Worm (Caenorhabditis elegans) whole organism, late embryonic: ENCODE data around the gene W01B6.4.
A peak's percentile ranks its signal among the peaks of the same experiment; 100 is the strongest.

Experiments used
- C08G9.2 ChIP-seq: sonication (generic microtip); optimal IDR thresholded peaks from 2 replicates; lab custom pipeline; 2016; ENCODE audit warnings: mild to moderate bottlenecking, missing genetic modification characterization, moderate library complexity, missing compliant biosample characterization
- K02D7.2 ChIP-seq: sonication (generic microtip); optimal IDR thresholded peaks from 2 replicates; lab custom pipeline; 2017; ENCODE audit warnings: mild to moderate bottlenecking, missing genetic modification characterization, missing compliant biosample characterization
- K09A11.1 ChIP-seq: sonication (generic microtip); optimal IDR thresholded peaks from 2 replicates; lab custom pipeline; 2017; ENCODE audit warnings: antibody characterized with exemption, mild to moderate bottlenecking, missing genetic modification characterization, missing compliant biosample characterization; ENCODE audit not compliant: insufficient read depth
- Y22D7AL.16 ChIP-seq: sonication (generic microtip); optimal IDR thresholded peaks from 2 replicates; lab custom pipeline; 2016; ENCODE audit warnings: missing genetic modification characterization, missing compliant biosample characterization
- ceh-14 ChIP-seq: sonication (generic microtip); optimal IDR thresholded peaks from 2 replicates; lab custom pipeline; 2016; ENCODE audit warnings: missing genotype, missing genetic modification characterization, missing compliant biosample characterization
- ceh-18 ChIP-seq: sonication (generic microtip); optimal IDR thresholded peaks from 2 replicates; lab custom pipeline; 2016; ENCODE audit warnings: missing genetic modification characterization, missing compliant biosample characterization
- ceh-2 ChIP-seq: sonication (generic microtip); optimal IDR thresholded peaks from 2 replicates; lab custom pipeline; 2016; ENCODE audit warnings: missing genotype, missing genetic modification characterization, missing compliant biosample characterization
- ceh-31 ChIP-seq: sonication (generic microtip); optimal IDR thresholded peaks from 2 replicates; lab custom pipeline; 2016; ENCODE audit warnings: missing genetic modification characterization, missing compliant biosample characterization
- ceh-34 ChIP-seq: sonication (generic microtip); optimal IDR thresholded peaks from 2 replicates; lab custom pipeline; 2016; ENCODE audit warnings: mild to moderate bottlenecking, missing genetic modification characterization, missing compliant biosample characterization
- ceh-45 ChIP-seq: fragments of 200-800 bp; sonication (Bioruptor generic); IDR thresholded peaks from 2 replicates; pipeline ENCODE4 v1.3.6; 2022; ENCODE audit warnings: missing genetic modification reagents, missing genetic modification characterization, missing compliant biosample characterization
- ceh-48 ChIP-seq: sonication (generic microtip); optimal IDR thresholded peaks from 2 replicates; lab custom pipeline; 2016; ENCODE audit warnings: missing genetic modification characterization, inconsistent platforms, missing compliant biosample characterization
- ceh-9 ChIP-seq: sonication (generic microtip); optimal IDR thresholded peaks from 2 replicates; lab custom pipeline; 2016; ENCODE audit warnings: mild to moderate bottlenecking, missing genetic modification characterization, inconsistent platforms, missing compliant biosample characterization
- che-1 ChIP-seq: sonication (generic microtip); optimal IDR thresholded peaks from 2 replicates; lab custom pipeline; 2016; ENCODE audit warnings: mild to moderate bottlenecking, missing genetic modification characterization, missing compliant biosample characterization
- dmd-4 ChIP-seq: sonication (generic microtip); optimal IDR thresholded peaks from 2 replicates; lab custom pipeline; 2016; ENCODE audit warnings: borderline replicate concordance, missing genetic modification characterization, missing compliant biosample characterization
- elt-4 ChIP-seq: sonication (generic microtip); optimal IDR thresholded peaks from 2 replicates; lab custom pipeline; 2016; ENCODE audit warnings: missing genetic modification characterization, missing compliant biosample characterization
- ets-4 ChIP-seq: sonication (generic microtip); optimal IDR thresholded peaks from 2 replicates; lab custom pipeline; 2016; ENCODE audit warnings: missing genetic modification characterization, missing compliant biosample characterization
- fax-1 ChIP-seq: sonication (generic microtip); optimal IDR thresholded peaks from 2 replicates; lab custom pipeline; 2016; ENCODE audit warnings: missing genotype, missing genetic modification characterization, missing compliant biosample characterization
- fkh-10 ChIP-seq: fragments of 150-350 bp; optimal IDR thresholded peaks from 2 replicates; lab custom pipeline; 2014; ENCODE audit warnings: missing biosample characterization, missing genetic modification reagents, missing genetic modification characterization
- fkh-6 ChIP-seq: sonication (generic microtip); optimal IDR thresholded peaks from 2 replicates; lab custom pipeline; 2016; ENCODE audit warnings: missing genetic modification characterization, missing compliant biosample characterization
- hlh-15 ChIP-seq: sonication (generic microtip); optimal IDR thresholded peaks from 2 replicates; lab custom pipeline; 2016; ENCODE audit warnings: missing genetic modification characterization, missing compliant biosample characterization
- lim-6 ChIP-seq: sonication (generic microtip); optimal IDR thresholded peaks from 2 replicates; lab custom pipeline; 2016; ENCODE audit warnings: missing genetic modification characterization, missing compliant biosample characterization
- mec-3 ChIP-seq: sonication (generic microtip); optimal IDR thresholded peaks from 2 replicates; lab custom pipeline; 2016; ENCODE audit warnings: borderline replicate concordance, missing genetic modification characterization, missing compliant biosample characterization
- nfya-1 ChIP-seq: sonication (generic microtip); optimal IDR thresholded peaks from 2 replicates; lab custom pipeline; 2017; ENCODE audit warnings: missing genetic modification characterization, mild to moderate bottlenecking, missing compliant biosample characterization, antibody characterized with exemption, moderate library complexity
- nhr-11 ChIP-seq: fragments of 150-350 bp; optimal IDR thresholded peaks from 2 replicates; lab custom pipeline; 2014; ENCODE audit warnings: missing biosample characterization, missing genetic modification characterization
- pag-3 ChIP-seq: sonication (generic microtip); optimal IDR thresholded peaks from 2 replicates; lab custom pipeline; 2016; ENCODE audit warnings: missing compliant biosample characterization, missing genetic modification characterization, borderline replicate concordance
- pat-9 ChIP-seq: fragments of 200-800 bp; sonication (Bioruptor generic); optimal IDR thresholded peaks from 2 replicates; lab custom pipeline; 2018; ENCODE audit warnings: mild to moderate bottlenecking, missing genetic modification characterization, moderate library complexity, missing compliant biosample characterization
- pha-2 ChIP-seq: sonication (generic microtip); optimal IDR thresholded peaks from 2 replicates; lab custom pipeline; 2017; ENCODE audit warnings: mild to moderate bottlenecking, missing genetic modification characterization, missing compliant biosample characterization
- pha-4 ChIP-seq: fragments of 150-350 bp; optimal IDR thresholded peaks from 2 replicates; lab custom pipeline; 2018; ENCODE audit warnings: missing biosample characterization, missing genetic modification reagents, missing genetic modification characterization
- ref-2 ChIP-seq: sonication (generic microtip); optimal IDR thresholded peaks from 2 replicates; lab custom pipeline; 2016; ENCODE audit warnings: missing genetic modification characterization, missing compliant biosample characterization
- rnt-1 ChIP-seq: sonication (generic microtip); optimal IDR thresholded peaks from 2 replicates; lab custom pipeline; 2016; ENCODE audit warnings: missing genetic modification characterization, missing compliant biosample characterization
- syd-9 ChIP-seq: sonication (generic microtip); optimal IDR thresholded peaks from 2 replicates; lab custom pipeline; 2016; ENCODE audit warnings: mild to moderate bottlenecking, missing genetic modification characterization, moderate library complexity, missing compliant biosample characterization
- tbx-2 ChIP-seq: sonication (generic microtip); optimal IDR thresholded peaks from 2 replicates; lab custom pipeline; 2016; ENCODE audit warnings: missing genetic modification characterization, missing compliant biosample characterization
- tbx-7 ChIP-seq: sonication (generic microtip); optimal IDR thresholded peaks from 2 replicates; lab custom pipeline; 2016; ENCODE audit warnings: missing genotype, missing genetic modification characterization, missing compliant biosample characterization
- unc-42 ChIP-seq: sonication (generic microtip); optimal IDR thresholded peaks from 2 replicates; lab custom pipeline; 2016; ENCODE audit warnings: missing genotype, missing genetic modification characterization, missing compliant biosample characterization
- zip-5 ChIP-seq: sonication (generic microtip); optimal IDR thresholded peaks from 2 replicates; lab custom pipeline; 2016; ENCODE audit warnings: missing genetic modification characterization, missing compliant biosample characterization

Gene W01B6.4

DNA sequence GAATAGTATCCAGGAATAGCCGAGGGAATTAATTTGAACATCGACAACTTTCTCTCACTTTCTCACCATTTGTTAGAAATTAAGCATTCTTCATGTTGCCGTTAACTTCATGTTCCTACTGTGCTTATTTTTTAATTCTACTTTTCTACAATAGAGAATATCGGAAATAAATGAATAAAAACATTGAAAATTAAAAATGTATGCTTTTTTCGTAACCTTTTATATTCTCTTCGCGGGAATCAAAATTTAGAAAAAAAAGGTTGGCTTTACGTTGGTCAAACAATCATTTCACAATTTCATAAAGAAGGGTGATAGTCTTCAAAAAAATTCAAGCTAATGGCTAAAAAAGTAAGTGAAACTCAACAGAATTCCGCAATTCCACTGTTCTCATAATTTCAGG lies 639 bp downstream of the W01B6.4 start, which contains the start of gene W01B6.5:
Gene W01B6.5, plus strand, starts transcription at position 301 of the 400 bp plus-strand sequence.
- TF ChIP-seq dmd-4 (tag; lab: Kevin White, UChicago) = no peak
- TF ChIP-seq unc-42 (tag; lab: Kevin White, UChicago) = no peak
- TF ChIP-seq ceh-18 = no peak
- no peak for TF ChIP-seq fkh-10 (GFP tag; lab: Kevin White, UChicago)
- TF ChIP-seq che-1 (tag; lab: Kevin White, UChicago) = no peak
- no peak for TF ChIP-seq ceh-9
- no peak for TF ChIP-seq fkh-6
- no peak for TF ChIP-seq ceh-45 (GFP tag; lab: Robert Waterston, UW)
- TF ChIP-seq pha-4 (tag; lab: Kevin White, UChicago) = no peak
- no peak for TF ChIP-seq ceh-14
- no peak for TF ChIP-seq pha-2 (tag; lab: Kevin White, UChicago)
- no peak for TF ChIP-seq tbx-7 (tag; lab: Kevin White, UChicago)

ce11 chrIV:10078003-10078402 lies 2.7 kb downstream of the W01B6.4 start:
- no peak for TF ChIP-seq ceh-48 (tag; lab: Kevin White, UChicago)
- TF ChIP-seq pag-3 (tag; lab: Kevin White, UChicago) = no peak
- no peak for TF ChIP-seq mec-3 (tag; lab: Kevin White, UChicago)
- no peak for TF ChIP-seq hlh-15 (tag; lab: Kevin White, UChicago)
- no peak for TF ChIP-seq K02D7.2
- TF ChIP-seq fax-1 = no peak
- TF ChIP-seq ceh-34 (tag; lab: Kevin White, UChicago) = no peak
- TF ChIP-seq tbx-2 (tag; lab: Kevin White, UChicago) = no peak

DNA sequence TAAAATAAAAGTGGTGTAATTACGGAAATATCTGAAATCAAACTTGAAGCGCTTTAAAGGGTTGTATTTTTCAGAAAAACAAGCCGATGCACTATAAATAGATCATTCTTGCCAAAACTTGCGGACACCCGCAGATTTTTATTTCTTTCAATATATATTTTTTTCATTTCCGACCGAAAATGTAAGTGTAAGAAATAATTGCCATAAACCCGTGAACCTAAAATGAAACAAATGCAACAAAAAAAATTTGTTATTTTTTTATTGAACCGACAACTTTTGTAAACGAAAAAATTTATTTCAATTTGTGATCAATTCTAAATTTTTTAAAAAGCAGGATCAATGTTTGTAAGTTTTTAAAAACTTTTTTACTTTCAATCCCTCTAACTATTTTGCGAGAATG lies 5.6 kb downstream of the W01B6.4 start, which contains the start of gene W01B6.6:
Gene W01B6.6, plus strand, starts transcription at position 301 of the 400 bp plus-strand sequence.
- TF ChIP-seq ceh-31 (tag; lab: Kevin White, UChicago) = no peak
- TF ChIP-seq, all 69 proteins: peak for 0

DNA sequence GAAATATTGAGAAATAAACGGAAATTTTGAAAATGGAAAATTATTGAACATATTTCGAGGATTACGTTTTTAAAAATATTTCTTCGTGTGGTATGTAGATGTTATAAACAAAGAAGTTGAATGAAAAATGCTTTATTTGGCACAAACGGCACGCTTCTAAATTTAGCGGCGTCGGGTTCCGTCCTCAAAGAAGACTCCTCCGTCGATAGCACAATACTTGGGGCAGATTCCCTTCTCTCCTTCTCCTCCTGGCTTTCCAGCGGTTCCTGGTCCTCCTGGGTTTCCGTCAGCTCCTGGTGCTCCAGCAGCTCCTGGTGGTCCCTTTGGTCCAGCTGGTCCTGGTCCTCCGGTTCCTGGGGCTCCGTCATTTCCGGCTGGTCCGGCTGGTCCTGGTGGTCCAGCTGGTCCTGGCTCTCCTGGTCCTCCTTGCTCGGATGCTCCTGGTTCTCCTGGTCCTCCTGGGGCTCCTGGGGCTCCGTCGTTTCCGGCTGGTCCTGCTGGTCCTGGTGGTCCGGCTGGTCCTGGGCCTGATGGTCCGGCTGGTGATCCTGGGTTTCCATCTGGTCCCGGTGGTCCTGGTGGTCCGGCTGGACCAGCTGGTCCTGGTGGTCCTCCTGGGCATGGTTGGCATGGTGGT lies 9.2 kb downstream of the W01B6.4 start, which contains the start of gene W01B6.8:
Gene W01B6.8, minus strand, starts transcription at position 51 of the 637 bp plus-strand sequence.
- TF ChIP-seq pat-9 (tag; lab: Kevin White, UChicago) (no peak), syd-9 (peak; percentile 9), elt-4 (tag; lab: Kevin White, UChicago) (peak; percentile 2)
- TF ChIP-seq, all 69 proteins: peak for 2

DNA sequence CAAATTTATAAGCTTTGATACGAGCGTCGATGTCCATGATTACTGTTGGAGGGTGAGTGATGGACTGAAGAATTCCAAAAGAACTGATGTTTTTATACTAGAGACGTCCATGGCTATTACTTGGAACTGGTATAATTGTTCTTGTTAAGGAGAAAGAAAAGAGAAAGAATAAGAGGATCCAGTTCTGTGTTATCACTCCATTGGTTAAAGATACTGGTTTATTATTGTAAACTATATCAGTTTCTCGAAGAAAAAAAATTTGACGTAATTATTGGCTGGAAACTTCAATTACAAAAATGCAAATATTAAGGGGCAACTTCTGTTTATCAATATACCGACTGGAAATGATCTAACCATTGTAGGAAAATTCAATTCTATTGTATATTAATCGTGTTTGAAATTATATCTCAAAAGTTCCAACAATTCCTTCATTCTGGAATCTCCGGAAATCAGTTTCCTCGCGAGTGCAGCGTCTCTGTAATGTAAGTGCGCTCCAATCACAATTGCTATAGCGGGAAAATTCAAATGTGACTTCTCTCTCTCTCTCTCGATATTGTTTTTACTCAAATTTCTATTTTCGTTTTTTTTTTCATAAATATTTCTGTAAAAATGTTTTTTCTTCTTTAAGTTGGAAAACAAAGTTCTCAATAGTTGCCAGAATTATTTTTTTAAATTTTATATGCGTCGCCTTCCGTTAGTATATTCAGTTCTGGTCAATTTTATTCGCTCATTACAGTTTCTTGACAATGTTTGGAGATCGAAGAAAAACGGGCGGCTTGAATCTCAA lies 10.3 kb downstream of the W01B6.4 start, which contains the start of the genes col-2 and ndc-80:
Gene col-2, minus strand, starts transcription at position 51 of the 787 bp plus-strand sequence.
Gene ndc-80, plus strand, starts transcription at position 737 of the 787 bp plus-strand sequence.
- TF ChIP-seq C08G9.2 (peak; percentile 63), nhr-11 (tag; lab: Kevin White, UChicago) (no peak), ceh-31 (tag; lab: Kevin White, UChicago) (peak; percentile 90), ref-2 (tag; lab: Kevin White, UChicago) (peak; percentile 48), tbx-7 (tag; lab: Kevin White, UChicago) (peak; percentile 57), ceh-34 (tag; lab: Kevin White, UChicago) (peak; percentile 57), lim-6 (tag; lab: Kevin White, UChicago) (peak; percentile 33), tbx-2 (tag; lab: Kevin White, UChicago) (peak; percentile 83), Y22D7AL.16 (tag; lab: Kevin White, UChicago) (no peak), fkh-6 (peak; percentile 36), nfya-1 (tag; lab: Kevin White, UChicago) (peak; percentile 51), ceh-48 (tag; lab: Kevin White, UChicago) (no peak), rnt-1 (tag; lab: Kevin White, UChicago) (peak; percentile 25), K09A11.1 (tag; lab: Kevin White, UChicago) (no peak), ets-4 (peak; percentile 72), unc-42 (tag; lab: Kevin White, UChicago) (peak; percentile 55), fax-1 (peak; percentile 64), zip-5 (tag; lab: Kevin White, UChicago) (peak; percentile 49), ceh-2 (tag; lab: Kevin White, UChicago) (peak; percentile 67)
